Worm (Caenorhabditis elegans): ENCODE results near the gene clec-42.

DNA sequence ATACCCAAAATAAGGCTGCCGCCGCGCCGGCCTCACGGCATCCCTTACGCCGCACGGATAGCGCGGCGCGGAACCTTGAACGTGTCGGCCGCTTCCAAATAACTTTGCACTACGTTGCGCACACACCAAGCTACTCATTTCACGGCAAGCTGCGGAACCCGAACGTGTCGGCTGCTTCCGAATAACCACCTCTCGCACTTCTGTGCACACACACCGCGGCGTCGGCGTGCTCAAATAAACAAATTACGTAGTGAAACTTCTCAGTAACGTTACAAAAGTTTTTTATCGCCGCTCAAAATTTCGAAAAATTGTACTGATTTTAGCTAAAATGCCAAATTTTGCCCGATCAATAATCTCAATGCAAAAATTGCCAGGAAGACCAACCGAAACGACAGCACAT, 21.6 kb downstream of the clec-42 start:
- no peak for TF ChIP-seq mab-5 (tag; optimal IDR thresholded peaks at IDR 0.05)
- no peak for TF ChIP-seq nhr-28 (tag; optimal IDR thresholded peaks at IDR 0.05)
- TF ChIP-seq mep-1 (tag; optimal IDR thresholded peaks at IDR 0.05): no peak

All from whole organism, mixed stage, embryonic.